Worm (Caenorhabditis elegans) whole organism, L4 larva: Measurements from ENCODE around the gene K02G10.15.

Source experiments
- ZK337.2 ChIP-seq: fragments of 200-800 bp; sonication (Bioruptor generic); IDR thresholded peaks from 2 replicates; pipeline ENCODE4 v1.3.6; 2022; ENCODE audit warnings: missing genetic modification reagents, missing genetic modification characterization, missing compliant biosample characterization
- dpl-1 ChIP-seq: fragments of 150-350 bp; optimal IDR thresholded peaks from 2 replicates; lab custom pipeline; 2014; ENCODE audit warnings: missing biosample characterization, missing genetic modification reagents, missing genetic modification characterization

DNA sequence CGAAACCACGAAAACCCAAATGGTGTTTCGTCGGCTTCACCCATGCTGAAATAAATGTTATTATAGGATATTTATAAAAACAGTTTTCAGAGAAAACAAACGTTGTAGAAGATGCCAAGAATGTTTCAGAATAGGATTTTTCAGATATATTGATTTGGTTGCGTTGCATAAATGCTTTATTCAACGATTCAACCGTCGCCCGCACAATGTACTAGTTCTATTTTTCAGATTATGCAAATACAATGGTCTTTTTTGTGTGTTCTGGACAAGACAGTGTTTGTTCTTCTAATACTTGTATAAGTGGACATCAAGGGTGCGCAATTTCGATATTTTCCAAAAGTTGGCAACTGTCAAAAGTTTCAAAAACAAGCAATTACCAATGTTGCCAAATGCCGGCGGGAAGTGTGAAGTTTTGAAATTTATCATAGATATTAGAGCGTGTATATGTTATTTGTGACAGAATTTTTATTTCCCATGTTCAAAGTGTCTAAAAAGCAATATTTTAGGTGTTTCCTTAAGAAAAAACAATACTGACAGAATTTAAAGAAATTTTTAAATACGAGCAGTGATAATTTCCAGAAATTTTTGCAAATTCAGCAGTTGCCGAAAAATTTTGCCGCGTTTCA is 8.7 kb upstream of the K02G10.15 start, which contains the start of gene K02G10.5:
- no peak for TF ChIP-seq dpl-1
- no peak for TF ChIP-seq ZK337.2 (GFP tag; lab: Robert Waterston, UW)
